Worm (Caenorhabditis elegans): ENCODE data around the gene F49F1.15.

- no peak for TF ChIP-seq unc-130 (tag; optimal IDR thresholded peaks at IDR 0.05)
- TF ChIP-seq snpc-4 (tag; optimal IDR thresholded peaks at IDR 0.05), result no peak
- TF ChIP-seq rnt-1 (tag; optimal IDR thresholded peaks at IDR 0.05), result no peak
- no peak for TF ChIP-seq C04F5.9 (tag; optimal IDR thresholded peaks at IDR 0.05)
Measured at ce11 chrIV:4135744-4136143, 21.3 kb upstream of the F49F1.15 start, which contains the start of gene F49F1.17.
